Worm (Caenorhabditis elegans) whole organism, L2 larva: ENCODE measurements around the gene lit-1.
A peak's percentile ranks its signal among the peaks of the same experiment; 100 is the strongest.

Experiments
- C34F6.9 ChIP-seq: fragments of 150-350 bp; optimal IDR thresholded peaks from 2 replicates; lab custom pipeline; 2014; ENCODE audit warnings: missing biosample characterization, missing genetic modification characterization
- F13H6.1 ChIP-seq: sonication (generic microtip); optimal IDR thresholded peaks from 2 replicates; lab custom pipeline; 2016; ENCODE audit warnings: missing genetic modification characterization, missing compliant biosample characterization
- Y55F3AM.14 ChIP-seq: fragments of 200-800 bp; sonication (Bioruptor generic); optimal IDR thresholded peaks from 2 replicates; lab custom pipeline; 2018; ENCODE audit warnings: mild to moderate bottlenecking, missing genetic modification characterization, missing compliant biosample characterization
- ZK546.5 ChIP-seq: sonication (generic microtip); optimal IDR thresholded peaks from 2 replicates; lab custom pipeline; 2017; ENCODE audit warnings: missing biosample characterization, missing genetic modification characterization
- alr-1 ChIP-seq: fragments of 150-350 bp; optimal IDR thresholded peaks from 2 replicates; lab custom pipeline; 2014; ENCODE audit warnings: missing biosample characterization, missing genetic modification characterization
- blmp-1 ChIP-seq: sonication (generic microtip); optimal IDR thresholded peaks from 2 replicates; lab custom pipeline; 2017; ENCODE audit warnings: missing genetic modification characterization, mild to moderate bottlenecking, missing compliant biosample characterization, antibody characterized with exemption, moderate library complexity; ENCODE audit not compliant: insufficient read depth
- ceh-82 ChIP-seq: fragments of 150-350 bp; optimal IDR thresholded peaks from 2 replicates; lab custom pipeline; 2014; ENCODE audit warnings: missing biosample characterization, missing genetic modification characterization
- crh-2 ChIP-seq: sonication (generic microtip); optimal IDR thresholded peaks from 2 replicates; lab custom pipeline; 2017; ENCODE audit warnings: missing biosample characterization, missing genetic modification characterization
- dmd-4 ChIP-seq: sonication (generic microtip); optimal IDR thresholded peaks from 2 replicates; lab custom pipeline; 2017; ENCODE audit warnings: missing biosample characterization, missing genetic modification characterization
- elt-1 ChIP-seq: fragments of 150-350 bp; optimal IDR thresholded peaks from 2 replicates; lab custom pipeline; 2014; ENCODE audit warnings: missing biosample characterization, missing genetic modification characterization
- fos-1 ChIP-seq: fragments of 150-350 bp; optimal IDR thresholded peaks from 2 replicates; lab custom pipeline; 2014; ENCODE audit warnings: missing biosample characterization, missing genetic modification characterization
- gmeb-1 ChIP-seq: fragments of 150-350 bp; optimal IDR thresholded peaks from 2 replicates; lab custom pipeline; 2014; ENCODE audit warnings: missing biosample characterization, missing genetic modification characterization
- lin-11 ChIP-seq: fragments of 150-350 bp; sonication (generic microtip); optimal IDR thresholded peaks from 2 replicates; lab custom pipeline; 2014; ENCODE audit warnings: missing biosample characterization, missing genetic modification characterization, inconsistent platforms, mixed read lengths
- lin-39 ChIP-seq: fragments of 150-350 bp; optimal IDR thresholded peaks from 2 replicates; lab custom pipeline; 2014; ENCODE audit warnings: missing biosample characterization, missing genetic modification reagents, missing genetic modification characterization
- lsy-2 ChIP-seq, 2 experiments: fragments of 150-350 bp in 1 of 2; sonication (generic microtip) in 1 of 2; optimal IDR thresholded peaks; 2 replicates each; lab custom pipeline; 2014 to 2017; ENCODE audit warnings: missing biosample characterization in 2 of 2, missing genetic modification characterization in 2 of 2
- mdl-1 ChIP-seq, 2 experiments: fragments of 150-350 bp in 1 of 2; sonication (generic microtip) in 1 of 2; optimal IDR thresholded peaks; 2 replicates each; lab custom pipeline; 2017; ENCODE audit warnings: missing biosample characterization in 2 of 2, missing genetic modification characterization in 2 of 2
- nhr-12 ChIP-seq: fragments of 150-350 bp; optimal IDR thresholded peaks from 2 replicates; lab custom pipeline; 2014; ENCODE audit warnings: missing biosample characterization, missing genetic modification characterization
- nhr-129 ChIP-seq: fragments of 150-350 bp; optimal IDR thresholded peaks from 2 replicates; lab custom pipeline; 2014; ENCODE audit warnings: missing biosample characterization, missing genetic modification characterization
- nhr-21 ChIP-seq: fragments of 150-350 bp; optimal IDR thresholded peaks from 2 replicates; lab custom pipeline; 2014; ENCODE audit warnings: missing biosample characterization, missing genetic modification characterization
- nhr-23 ChIP-seq: fragments of 150-350 bp; optimal IDR thresholded peaks from 2 replicates; lab custom pipeline; 2014; ENCODE audit warnings: missing biosample characterization, missing genetic modification reagents, missing genetic modification characterization
- nhr-25 ChIP-seq: fragments of 150-350 bp; sonication (generic microtip); optimal IDR thresholded peaks from 3 replicates; lab custom pipeline; 2014; ENCODE audit warnings: missing biosample characterization, missing genetic modification characterization
- nhr-77 ChIP-seq: fragments of 150-350 bp; optimal IDR thresholded peaks from 2 replicates; lab custom pipeline; 2014; ENCODE audit warnings: missing biosample characterization, missing genetic modification characterization
- sem-4 ChIP-seq: fragments of 150-350 bp; optimal IDR thresholded peaks from 2 replicates; lab custom pipeline; 2014; ENCODE audit warnings: missing biosample characterization, missing genetic modification reagents, missing genetic modification characterization
- skn-1 ChIP-seq: sonication (generic microtip); optimal IDR thresholded peaks from 2 replicates; lab custom pipeline; 2017; ENCODE audit warnings: missing biosample characterization, missing genetic modification characterization
- sma-3 ChIP-seq: sonication (generic microtip); optimal IDR thresholded peaks from 2 replicates; lab custom pipeline; 2016; ENCODE audit warnings: missing genetic modification reagents, missing genetic modification characterization, missing compliant biosample characterization
- sma-9 ChIP-seq, 2 experiments: fragments of 150-350 bp in 1 of 2; sonication (generic microtip) in 1 of 2; optimal IDR thresholded peaks; 2 replicates each; lab custom pipeline; 2014 to 2016; ENCODE audit warnings: missing genetic modification characterization in 2 of 2, mild to moderate bottlenecking in 1 of 2, missing biosample characterization in 1 of 2, missing compliant biosample characterization in 1 of 2, missing genetic modification reagents in 1 of 2, moderate library complexity in 1 of 2
- snpc-4 ChIP-seq: fragments of 150-350 bp; optimal IDR thresholded peaks from 2 replicates; lab custom pipeline; 2014; ENCODE audit warnings: missing biosample characterization, missing genetic modification characterization
- unc-39 ChIP-seq: fragments of 150-350 bp; optimal IDR thresholded peaks from 2 replicates; lab custom pipeline; 2014; ENCODE audit warnings: missing biosample characterization, missing genetic modification characterization
- unc-55 ChIP-seq: fragments of 150-350 bp; sonication (generic microtip); optimal IDR thresholded peaks from 3 replicates; lab custom pipeline; 2014; ENCODE audit warnings: missing biosample characterization, missing genetic modification reagents, missing genetic modification characterization
- unc-62 ChIP-seq: fragments of 150-350 bp; optimal IDR thresholded peaks from 2 replicates; lab custom pipeline; 2014; ENCODE audit warnings: missing biosample characterization, missing genetic modification reagents, missing genetic modification characterization
- zag-1 ChIP-seq: fragments of 150-350 bp; optimal IDR thresholded peaks from 2 replicates; lab custom pipeline; 2014; ENCODE audit warnings: missing biosample characterization, missing genetic modification characterization
- ztf-4 ChIP-seq: fragments of 150-350 bp; optimal IDR thresholded peaks from 2 replicates; lab custom pipeline; 2014; ENCODE audit warnings: missing biosample characterization, missing genetic modification characterization

Gene lit-1

DNA sequence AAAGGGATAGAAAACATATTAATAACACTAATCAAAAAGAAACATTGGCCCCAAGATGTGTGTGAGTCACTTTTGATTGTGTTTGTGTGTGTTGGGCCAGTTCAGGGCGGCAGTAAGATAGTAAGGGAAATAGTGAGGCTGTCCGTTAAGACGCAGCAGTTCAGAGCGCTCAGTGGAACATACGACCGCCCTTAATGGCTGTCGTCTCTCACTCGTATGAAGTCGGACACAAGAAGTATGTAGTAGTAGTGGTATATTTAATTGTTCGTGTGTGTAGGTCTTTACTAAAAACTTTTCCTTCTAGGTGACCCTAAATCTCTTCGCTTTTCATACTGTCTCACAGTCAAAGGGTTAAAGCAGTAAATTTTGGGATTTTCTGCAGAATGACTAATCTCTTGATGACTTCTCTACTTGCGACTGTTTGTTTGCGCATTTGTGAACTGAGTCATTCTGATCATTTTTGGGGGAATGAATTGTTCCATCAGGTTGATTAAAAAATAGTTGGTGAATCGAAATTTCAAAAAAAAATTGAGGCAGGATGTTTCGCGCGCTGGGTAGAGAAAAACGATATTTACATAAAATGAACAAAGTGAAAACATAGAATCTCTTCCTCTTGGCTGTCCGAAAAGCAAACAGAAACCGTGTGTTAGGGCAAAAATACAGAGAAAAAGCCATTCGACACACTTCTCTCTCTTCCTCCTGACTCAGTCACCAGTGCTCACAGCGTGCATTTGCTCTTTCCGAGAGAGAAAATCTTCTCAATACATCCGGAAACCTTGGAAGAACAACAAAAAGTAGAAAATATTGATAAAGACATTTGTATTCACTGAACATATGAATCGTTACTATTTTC lies 61.7 kb downstream of the lit-1 start (continued):
- TF ChIP-seq mdl-1 (tag; optimal IDR thresholded peaks at IDR 0.05; lab: Kevin White, UChicago) (no peak), alr-1 (no peak), ZK546.5 (no peak), sem-4 (no peak), nhr-23 (tag; lab: Kevin White, UChicago) (no peak), elt-1 (tag; lab: Kevin White, UChicago) (no peak)

DNA sequence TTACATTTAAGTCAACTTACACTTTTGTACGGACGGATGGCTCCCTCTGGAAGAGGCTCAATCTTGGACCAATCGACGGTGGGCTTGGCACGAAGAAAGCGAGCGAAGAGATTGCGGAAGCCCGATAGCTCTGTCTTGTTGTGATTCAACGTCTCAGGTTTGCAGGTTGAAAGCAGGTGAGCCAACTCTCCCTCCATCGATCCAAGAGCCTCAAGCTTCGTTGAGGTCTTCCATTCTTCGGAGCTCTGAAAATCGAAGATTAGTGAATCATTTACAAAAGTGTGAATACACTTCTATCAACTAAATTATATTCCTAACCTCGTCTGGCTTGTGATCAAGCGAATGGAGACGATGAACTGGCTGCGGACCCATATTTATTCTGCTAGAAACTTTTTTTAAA lies 64.0 kb downstream of the lit-1 start:
- TF ChIP-seq dmd-4 (tag; lab: Kevin White, UChicago) (no peak), ZK546.5 (no peak), sem-4 (no peak), snpc-4 (tag; lab: Kevin White, UChicago) (no peak), alr-1 (no peak), lin-11 (no peak), ceh-82 (tag; lab: Kevin White, UChicago) (no peak)

DNA sequence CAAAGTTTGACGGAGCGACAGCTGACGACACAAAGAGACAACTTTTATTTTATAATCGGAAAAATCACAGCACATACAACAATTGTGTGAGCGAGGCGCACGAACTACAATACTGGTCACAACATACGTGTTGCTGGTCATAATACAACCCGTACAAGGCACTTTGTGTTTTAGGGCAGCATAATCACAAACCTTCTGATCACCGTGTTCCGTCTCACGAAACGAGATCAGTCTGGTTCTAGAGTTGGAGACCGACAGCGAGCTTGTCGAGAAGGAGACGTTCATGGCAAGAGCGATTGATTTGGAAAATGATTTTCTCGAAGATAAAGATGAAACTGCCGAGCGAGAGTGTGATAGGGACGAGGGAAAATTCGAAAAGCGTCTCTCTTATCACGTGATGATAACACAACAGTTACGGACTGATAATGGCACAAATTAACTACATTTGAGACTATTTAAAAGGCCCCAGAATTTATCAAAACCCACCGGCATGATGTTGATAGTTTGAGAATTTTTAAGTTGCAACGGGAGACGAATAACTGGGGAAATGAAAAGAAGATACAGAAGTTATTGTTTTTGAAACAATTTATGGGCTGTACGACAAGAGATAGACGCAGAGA lies 65.0 kb downstream of the lit-1 start:
- TF ChIP-seq nhr-12, result no peak
- peak; percentile 73 for TF ChIP-seq fos-1 (tag; lab: Kevin White, UChicago)
- no peak for TF ChIP-seq ztf-4
- peak in 1 of 2 experiments; percentile 3 for TF ChIP-seq lsy-2 (tag; optimal IDR thresholded peaks at IDR 0.05; lab: Kevin White, UChicago)
- TF ChIP-seq lin-39 (tag; lab: Kevin White, UChicago), result no peak
- TF ChIP-seq snpc-4 (tag; lab: Kevin White, UChicago), result no peak
- no peak for TF ChIP-seq unc-55
- TF ChIP-seq crh-2 (tag; lab: Kevin White, UChicago), result peak; percentile 39
- TF ChIP-seq sma-9 (GFP tag; optimal IDR thresholded peaks at IDR 0.05; lab: Kevin White, UChicago), result peak; percentile 62
- TF ChIP-seq sma-9 (tag; optimal IDR thresholded peaks at IDR 0.05; lab: Kevin White, UChicago), result no peak
- no peak for TF ChIP-seq blmp-1 (tag; lab: Kevin White, UChicago)
- TF ChIP-seq nhr-21 (tag; lab: Kevin White, UChicago), result peak; percentile 23
- no peak for TF ChIP-seq dmd-4 (tag; lab: Kevin White, UChicago)
- TF ChIP-seq ceh-82 (tag; lab: Kevin White, UChicago), result no peak
- no peak for TF ChIP-seq unc-39 (tag; lab: Kevin White, UChicago)
- TF ChIP-seq gmeb-1 (tag; lab: Kevin White, UChicago), result peak; percentile 39
- no peak for TF ChIP-seq nhr-77
- no peak for TF ChIP-seq unc-62
- peak; percentile 27 for TF ChIP-seq sma-3 (GFP tag; lab: Kevin White, UChicago)
- peak; percentile 37 for TF ChIP-seq F13H6.1
- TF ChIP-seq Y55F3AM.14 (GFP tag; lab: Kevin White, UChicago), result no peak
- TF ChIP-seq nhr-129 (tag; lab: Kevin White, UChicago), result peak; percentile 28
- no peak for TF ChIP-seq C34F6.9 (tag; lab: Kevin White, UChicago)
- no peak for TF ChIP-seq skn-1 (tag; lab: Kevin White, UChicago)
- peak; percentile 12 for TF ChIP-seq nhr-25 (tag; lab: Kevin White, UChicago)

DNA sequence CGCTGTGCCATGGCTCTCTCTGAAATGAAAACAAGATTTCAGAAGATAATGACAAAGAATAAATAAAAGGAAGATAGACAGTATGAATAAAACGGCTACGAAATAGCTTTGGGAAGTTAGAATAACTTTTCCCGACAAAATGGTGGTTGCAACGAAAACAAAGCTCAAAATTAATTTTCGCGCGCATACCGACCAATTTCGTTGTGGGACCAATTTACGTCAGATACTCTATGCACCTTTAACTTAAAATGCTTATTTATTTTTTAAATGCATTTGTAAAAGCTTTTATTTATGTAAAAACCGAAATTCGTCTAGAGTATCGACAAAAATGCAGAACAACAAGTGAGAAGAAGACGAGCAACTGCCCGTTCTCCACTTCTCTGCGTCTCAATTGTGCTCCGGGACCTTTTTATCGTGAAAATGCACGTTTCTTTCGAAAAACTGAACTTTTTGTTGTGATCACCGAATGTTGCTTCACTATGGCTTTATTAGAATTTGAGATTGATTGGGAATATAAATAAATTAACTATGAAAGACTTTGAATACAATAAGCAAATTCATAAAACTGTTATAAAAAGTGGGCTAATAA lies 66.4 kb downstream of the lit-1 start, which contains the start of gene rml-1:
TSS of gene rml-1 (minus strand) at position 19 of the 589 bp plus-strand sequence.
- TF ChIP-seq C34F6.9 (tag; lab: Kevin White, UChicago), result peak; percentile 37
- TF ChIP-seq zag-1 (tag; lab: Kevin White, UChicago), result no peak
- peak; percentile 45 for TF ChIP-seq unc-55
- peak; percentile 12 for TF ChIP-seq nhr-129 (tag; lab: Kevin White, UChicago)
